Worm (Caenorhabditis elegans): Measurements from ENCODE around the gene C06A1.6.

DNA sequence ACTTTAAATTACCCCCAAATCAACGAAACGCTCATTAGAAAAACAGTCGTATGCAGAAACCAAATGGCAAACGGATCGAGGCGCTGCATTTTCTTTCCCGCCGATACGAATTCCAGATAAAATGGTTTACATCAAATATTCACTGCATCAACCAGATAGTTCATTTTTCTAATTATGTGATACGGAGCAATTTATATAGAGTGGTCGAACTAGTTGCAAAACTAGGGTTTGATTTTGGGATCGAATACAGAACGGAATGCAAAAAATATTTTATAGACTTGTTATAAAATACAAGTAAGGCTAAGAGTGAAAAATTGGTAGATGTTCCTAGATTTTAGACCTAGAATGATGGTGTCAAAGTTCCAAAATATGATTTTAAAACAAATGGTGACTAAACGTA, 44.6 kb downstream of the C06A1.6 start:
- TF ChIP-seq T26A5.8 (tag; optimal IDR thresholded peaks at IDR 0.05) (no peak), snpc-4 (GFP tag; optimal IDR thresholded peaks at IDR 0.05) (no peak), snpc-4 (tag; optimal IDR thresholded peaks at IDR 0.05) (no peak), F39B2.1 (GFP tag; IDR thresholded peaks at IDR 0.05) (no peak), lsy-27 (tag; optimal IDR thresholded peaks at IDR 0.05; ENCODE audit: borderline replicate concordance, insufficient read depth) (no peak)

Data from whole organism, young adult.